Worm (Caenorhabditis elegans) whole organism, L3 larva: Measurements from ENCODE around the gene T05H10.1.

Experiments used
- R02D3.7 ChIP-seq: fragments of 150-350 bp; optimal IDR thresholded peaks from 2 replicates; lab custom pipeline; 2014; ENCODE audit warnings: missing biosample characterization, missing genetic modification characterization
- ZK546.5 ChIP-seq: sonication (generic microtip); optimal IDR thresholded peaks from 2 replicates; lab custom pipeline; 2017; ENCODE audit warnings: missing biosample characterization, missing genetic modification characterization
- aly-2 ChIP-seq: fragments of 150-350 bp; optimal IDR thresholded peaks from 2 replicates; lab custom pipeline; 2014; ENCODE audit warnings: missing biosample characterization, missing genetic modification characterization
- ceh-16 ChIP-seq: sonication (generic microtip); optimal IDR thresholded peaks from 2 replicates; lab custom pipeline; 2017; ENCODE audit warnings: missing biosample characterization, missing genetic modification characterization
- ceh-28 ChIP-seq: fragments of 150-350 bp; optimal IDR thresholded peaks from 2 replicates; lab custom pipeline; 2014; ENCODE audit warnings: missing biosample characterization, missing genetic modification reagents, missing genetic modification characterization
- daf-12 ChIP-seq: fragments of 150-350 bp; optimal IDR thresholded peaks from 2 replicates; lab custom pipeline; 2014; ENCODE audit warnings: missing biosample characterization, missing genetic modification reagents, missing genetic modification characterization
- egl-27 ChIP-seq: sonication (generic microtip); optimal IDR thresholded peaks from 4 replicates; lab custom pipeline; 2017; ENCODE audit warnings: missing biosample characterization, missing genetic modification reagents, missing genetic modification characterization
- egl-5 ChIP-seq: fragments of 150-350 bp; optimal IDR thresholded peaks from 2 replicates; lab custom pipeline; 2017; ENCODE audit warnings: missing biosample characterization, missing genetic modification reagents, missing genetic modification characterization, inconsistent platforms
- elt-1 ChIP-seq: fragments of 150-350 bp; optimal IDR thresholded peaks from 2 replicates; lab custom pipeline; 2014; ENCODE audit warnings: missing biosample characterization, missing genetic modification characterization
- elt-2 ChIP-seq: sonication (generic microtip); optimal IDR thresholded peaks from 2 replicates; lab custom pipeline; 2016; ENCODE audit warnings: missing genetic modification reagents, mild to moderate bottlenecking, missing genetic modification characterization, missing compliant biosample characterization
- eor-1 ChIP-seq, 2 experiments: fragments of 150-350 bp; optimal IDR thresholded peaks; 2 replicates each; lab custom pipeline; 2014 to 2018; ENCODE audit warnings: missing biosample characterization in 2 of 2, missing genetic modification characterization in 2 of 2
- fkh-10 ChIP-seq: sonication (generic microtip); optimal IDR thresholded peaks from 2 replicates; lab custom pipeline; 2017; ENCODE audit warnings: missing biosample characterization, missing genetic modification reagents, missing genetic modification characterization
- fos-1 ChIP-seq: fragments of 150-350 bp; optimal IDR thresholded peaks from 2 replicates; lab custom pipeline; 2014; ENCODE audit warnings: missing biosample characterization, missing genetic modification characterization
- hmg-11 ChIP-seq: sonication (generic microtip); optimal IDR thresholded peaks from 2 replicates; lab custom pipeline; 2016; ENCODE audit warnings: missing genetic modification characterization, missing compliant biosample characterization
- jun-1 ChIP-seq: fragments of 150-350 bp; optimal IDR thresholded peaks from 2 replicates; lab custom pipeline; 2014; ENCODE audit warnings: missing biosample characterization, missing genetic modification reagents, missing genetic modification characterization
- lin-15B ChIP-seq: fragments of 150-350 bp; optimal IDR thresholded peaks from 2 replicates; lab custom pipeline; 2014; ENCODE audit warnings: missing biosample characterization, missing genetic modification characterization
- lin-39 ChIP-seq: fragments of 150-350 bp; optimal IDR thresholded peaks from 2 replicates; lab custom pipeline; 2018; ENCODE audit warnings: missing biosample characterization, missing genetic modification reagents, missing genetic modification characterization
- lsy-12 ChIP-seq: sonication (generic microtip); optimal IDR thresholded peaks from 2 replicates; lab custom pipeline; 2016; ENCODE audit warnings: mild to moderate bottlenecking, missing genetic modification characterization, missing compliant biosample characterization
- mml-1 ChIP-seq: fragments of 150-350 bp; sonication (generic microtip); optimal IDR thresholded peaks from 3 replicates; lab custom pipeline; 2014; ENCODE audit warnings: missing biosample characterization, missing genetic modification characterization
- nfya-1 ChIP-seq: sonication (generic microtip); optimal IDR thresholded peaks from 2 replicates; lab custom pipeline; 2017; ENCODE audit warnings: missing genetic modification characterization, mild to moderate bottlenecking, missing compliant biosample characterization, antibody characterized with exemption, moderate library complexity; ENCODE audit not compliant: insufficient read depth
- nhr-11 ChIP-seq: fragments of 150-350 bp; optimal IDR thresholded peaks from 2 replicates; lab custom pipeline; 2014; ENCODE audit warnings: missing biosample characterization, missing genetic modification characterization
- nhr-12 ChIP-seq: fragments of 150-350 bp; optimal IDR thresholded peaks from 2 replicates; lab custom pipeline; 2014; ENCODE audit warnings: missing biosample characterization, missing genetic modification characterization
- nhr-23 ChIP-seq: fragments of 150-350 bp; optimal IDR thresholded peaks from 2 replicates; lab custom pipeline; 2014; ENCODE audit warnings: missing biosample characterization, missing genetic modification reagents, missing genetic modification characterization
- nhr-237 ChIP-seq: fragments of 150-350 bp; optimal IDR thresholded peaks from 2 replicates; lab custom pipeline; 2014; ENCODE audit warnings: missing biosample characterization, missing genetic modification characterization
- nhr-25 ChIP-seq: sonication (generic microtip); optimal IDR thresholded peaks from 2 replicates; lab custom pipeline; 2017; ENCODE audit warnings: missing biosample characterization, missing genetic modification characterization
- nhr-28 ChIP-seq: fragments of 150-350 bp; optimal IDR thresholded peaks from 2 replicates; lab custom pipeline; 2014; ENCODE audit warnings: missing biosample characterization, missing genetic modification characterization
- nhr-43 ChIP-seq: sonication (generic microtip); optimal IDR thresholded peaks from 2 replicates; lab custom pipeline; 2016; ENCODE audit warnings: mild to moderate bottlenecking, missing genetic modification characterization, missing compliant biosample characterization; ENCODE audit not compliant: poor library complexity, severe bottlenecking
- nhr-76 ChIP-seq: fragments of 150-350 bp; sonication (generic microtip); optimal IDR thresholded peaks from 5 replicates; lab custom pipeline; 2014; ENCODE audit warnings: missing biosample characterization, missing genetic modification characterization
- nhr-77 ChIP-seq: fragments of 150-350 bp; optimal IDR thresholded peaks from 2 replicates; lab custom pipeline; 2014; ENCODE audit warnings: missing biosample characterization, missing genetic modification characterization
- pha-4 ChIP-seq: fragments of 150-350 bp; optimal IDR thresholded peaks from 2 replicates; lab custom pipeline; 2014; ENCODE audit warnings: missing biosample characterization, missing genetic modification reagents, missing genetic modification characterization
- pqm-1 ChIP-seq: fragments of 150-350 bp; optimal IDR thresholded peaks from 2 replicates; lab custom pipeline; 2017; ENCODE audit warnings: missing biosample characterization, missing genetic modification characterization, inconsistent platforms
- sea-2 ChIP-seq: fragments of 150-350 bp; sonication (generic microtip); optimal IDR thresholded peaks from 4 replicates; lab custom pipeline; 2014; ENCODE audit warnings: missing biosample characterization, missing genetic modification reagents, missing genetic modification characterization
- skn-1 ChIP-seq: fragments of 150-350 bp; optimal IDR thresholded peaks from 2 replicates; lab custom pipeline; 2014; ENCODE audit warnings: missing biosample characterization, missing genetic modification characterization
- snpc-4 ChIP-seq: fragments of 150-350 bp; optimal IDR thresholded peaks from 2 replicates; lab custom pipeline; 2014; ENCODE audit warnings: missing biosample characterization, missing genetic modification characterization
- tbx-2 ChIP-seq: sonication (generic microtip); optimal IDR thresholded peaks from 2 replicates; lab custom pipeline; 2016; ENCODE audit warnings: mild to moderate bottlenecking, missing genetic modification characterization, missing compliant biosample characterization
- unc-39 ChIP-seq: sonication (generic microtip); optimal IDR thresholded peaks from 4 replicates; lab custom pipeline; 2017; ENCODE audit warnings: missing biosample characterization, missing genetic modification characterization
- ztf-11 ChIP-seq: fragments of 150-350 bp; optimal IDR thresholded peaks from 2 replicates; lab custom pipeline; 2014; ENCODE audit warnings: missing biosample characterization, missing genetic modification characterization
- ztf-4 ChIP-seq: fragments of 150-350 bp; optimal IDR thresholded peaks from 2 replicates; lab custom pipeline; 2014; ENCODE audit warnings: missing biosample characterization, missing genetic modification characterization

T05H10.1 gene

DNA sequence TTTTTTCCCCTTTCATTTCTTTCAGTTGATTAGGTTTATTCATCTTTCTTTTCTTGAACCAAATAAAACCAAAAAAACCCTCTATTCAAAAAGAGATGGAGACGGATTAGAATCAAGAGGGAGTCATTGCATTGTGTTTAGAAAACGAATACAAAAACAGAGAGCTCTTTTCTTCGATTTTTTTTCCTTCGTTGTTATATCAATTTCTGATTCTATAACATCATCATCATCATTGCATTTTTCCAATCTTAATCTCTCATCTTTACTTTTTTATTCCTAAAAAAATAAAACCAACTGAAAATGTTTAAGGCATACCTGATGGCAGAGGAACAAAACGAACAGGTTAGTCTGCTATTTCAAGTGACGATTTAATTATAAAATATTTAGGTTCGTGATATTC, 16.4 kb downstream of the T05H10.1 start, which contains the start of gene T05H10.8:
Gene T05H10.8, plus strand, starts transcription at position 301 of the 400 bp plus-strand sequence.
- no peak for TF ChIP-seq tbx-2
- TF ChIP-seq fkh-10 (GFP tag; lab: Kevin White, UChicago), result no peak
- no peak for TF ChIP-seq hmg-11 (tag; lab: Kevin White, UChicago)
- TF ChIP-seq nhr-25 (tag; lab: Kevin White, UChicago), result no peak
- TF ChIP-seq nhr-12 (tag; lab: Kevin White, UChicago), result no peak
- no peak for TF ChIP-seq lin-15B (tag; lab: Kevin White, UChicago)
- TF ChIP-seq nfya-1 (tag; lab: Kevin White, UChicago), result no peak
- TF ChIP-seq skn-1, result no peak
- no peak for TF ChIP-seq pqm-1 (tag; lab: Kevin White, UChicago)
- no peak for TF ChIP-seq sea-2 (GFP tag; lab: Kevin White, UChicago)
- TF ChIP-seq nhr-77 (tag; lab: Kevin White, UChicago), result no peak
- no peak for TF ChIP-seq elt-2 (tag; lab: Kevin White, UChicago)
- no peak for TF ChIP-seq ZK546.5
- TF ChIP-seq egl-5, result no peak
- no peak for TF ChIP-seq ceh-16 (tag; lab: Kevin White, UChicago)
- no peak for TF ChIP-seq unc-39 (tag; lab: Kevin White, UChicago)
- TF ChIP-seq nhr-76 (tag; lab: Kevin White, UChicago), result no peak

ce11 chrII:8059532-8059931, 17.1 kb downstream of the T05H10.1 start:
- no peak for TF ChIP-seq egl-5
- TF ChIP-seq nfya-1 (tag; lab: Kevin White, UChicago), result no peak
- TF ChIP-seq nhr-11, result peak; percentile 81
- no peak for TF ChIP-seq skn-1

DNA sequence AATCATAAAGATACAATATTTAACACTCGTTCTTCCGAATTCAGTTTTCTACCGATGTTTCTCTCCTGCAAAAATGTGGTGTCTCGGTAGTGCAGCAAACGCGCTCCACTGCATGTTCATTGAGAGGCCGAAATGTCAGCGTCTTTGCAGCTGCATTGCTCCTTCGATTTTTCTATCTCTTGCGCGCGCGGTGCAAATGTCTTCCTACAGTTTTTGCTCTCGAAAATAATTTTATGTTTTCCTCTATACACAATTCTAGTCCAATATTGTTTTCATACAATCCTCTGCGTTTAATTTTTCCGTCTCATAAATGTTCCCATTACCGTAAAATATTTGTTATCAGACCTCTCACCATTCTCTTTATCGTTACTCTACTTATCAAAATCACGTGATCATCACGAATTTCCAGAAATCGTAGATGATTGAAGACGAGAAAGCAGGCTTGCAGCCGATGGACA, 20.0 kb downstream of the T05H10.1 start, which contains the start of gene ufd-2:
Gene ufd-2, plus strand, starts transcription at position 408 of the 458 bp plus-strand sequence.
- TF ChIP-seq aly-2 (tag; lab: Kevin White, UChicago) (no peak), nhr-237 (tag; lab: Kevin White, UChicago) (no peak), egl-27 (tag; lab: Kevin White, UChicago) (no peak), pha-4 (tag; lab: Kevin White, UChicago) (peak; percentile 82), nhr-25 (tag; lab: Kevin White, UChicago) (peak; percentile 80), elt-2 (tag; lab: Kevin White, UChicago) (peak; percentile 81), egl-5 (peak; percentile 9), ztf-11 (tag; lab: Kevin White, UChicago) (no peak), snpc-4 (peak; percentile 68), fkh-10 (GFP tag; lab: Kevin White, UChicago) (no peak), unc-39 (tag; lab: Kevin White, UChicago) (no peak), nhr-12 (tag; lab: Kevin White, UChicago) (no peak), fos-1 (tag; lab: Kevin White, UChicago) (no peak), nhr-23 (tag; lab: Kevin White, UChicago) (no peak), eor-1 (tag; optimal IDR thresholded peaks at IDR 0.05; lab: Kevin White, UChicago) (no peak), lin-15B (tag; lab: Kevin White, UChicago) (peak; percentile 96), nhr-77 (tag; lab: Kevin White, UChicago) (no peak), ztf-4 (tag; lab: Kevin White, UChicago) (no peak), lsy-12 (tag; lab: Kevin White, UChicago) (peak; percentile 23), pqm-1 (tag; lab: Kevin White, UChicago) (peak; percentile 39), elt-1 (no peak), hmg-11 (tag; lab: Kevin White, UChicago) (peak; percentile 22), ceh-16 (tag; lab: Kevin White, UChicago) (no peak), mml-1 (no peak), nhr-28 (no peak), skn-1 (peak; percentile 77), jun-1 (tag; lab: Kevin White, UChicago) (peak; percentile 32), ceh-28 (tag; lab: Kevin White, UChicago) (no peak), nhr-11 (no peak), nfya-1 (tag; lab: Kevin White, UChicago) (peak; percentile 75), ZK546.5 (no peak), nhr-43 (tag; lab: Kevin White, UChicago) (peak; percentile 36), daf-12 (tag; lab: Kevin White, UChicago) (no peak), lin-39 (tag; lab: Kevin White, UChicago) (peak; percentile 83), R02D3.7 (tag; lab: Kevin White, UChicago) (peak; percentile 42)
